Worm (Caenorhabditis elegans): Measurements from ENCODE around the gene chil-7.

ce11 chrII:9880826-9881225 lies 9.9 kb upstream of the chil-7 start, which contains the start of gene C08H9.15:
- TF ChIP-seq pha-4 (tag; optimal IDR thresholded peaks at IDR 0.05) (no peak), let-526 (GFP tag; IDR thresholded peaks at IDR 0.05) (no peak), ama-1 (optimal IDR thresholded peaks at IDR 0.05) (no peak), ama-1 (GFP tag; optimal IDR thresholded peaks at IDR 0.05) (no peak), tlf-1 (GFP tag; optimal IDR thresholded peaks at IDR 0.05) (no peak), unc-62 (GFP tag; optimal IDR thresholded peaks at IDR 0.05) (no peak), him-1 (tag; optimal IDR thresholded peaks at IDR 0.05) (no peak), F55B11.4 (tag; optimal IDR thresholded peaks at IDR 0.05; ENCODE audit: borderline replicate concordance, insufficient read depth) (no peak), Y53G8AR.9 (GFP tag; conservative IDR thresholded peaks at IDR 0.05) (no peak), nhr-90 (tag; optimal IDR thresholded peaks at IDR 0.05) (no peak)

Data from whole organism, young adult.